Worm (Caenorhabditis elegans) whole organism, early embryonic: ENCODE results near the gene C05G5.2.

Experiments
- aly-1 ChIP-seq: sonication (generic microtip); optimal IDR thresholded peaks from 2 replicates; lab custom pipeline; 2016; ENCODE audit warnings: missing genetic modification characterization, missing compliant biosample characterization
- ama-1 ChIP-seq: fragments of 150-350 bp; optimal IDR thresholded peaks from 2 replicates; lab custom pipeline; 2014
- ceh-13 ChIP-seq: fragments of 200-800 bp; sonication (Bioruptor generic); optimal IDR thresholded peaks from 2 replicates; lab custom pipeline; 2018; ENCODE audit warnings: mild to moderate bottlenecking, missing genetic modification characterization, missing compliant biosample characterization
- flt-1 ChIP-seq: fragments of 200-800 bp; sonication (Bioruptor generic); IDR thresholded peaks from 2 replicates; pipeline ENCODE4 v1.3.6; 2022; ENCODE audit warnings: missing genetic modification characterization, missing compliant biosample characterization
- hmg-4 ChIP-seq: fragments of 200-800 bp; sonication (Bioruptor generic); optimal IDR thresholded peaks from 2 replicates; lab custom pipeline; 2018; ENCODE audit warnings: mild to moderate bottlenecking, missing genetic modification characterization, missing compliant biosample characterization
- pes-1 ChIP-seq: fragments of 200-800 bp; sonication (Bioruptor generic); IDR thresholded peaks from 2 replicates; pipeline ENCODE4 v1.3.6; 2022; ENCODE audit warnings: missing genetic modification reagents, missing genetic modification characterization, missing compliant biosample characterization
- tbx-11 ChIP-seq: fragments of 200-800 bp; sonication (Bioruptor generic); IDR thresholded peaks from 2 replicates; pipeline ENCODE4 v1.3.6; 2022; ENCODE audit warnings: missing genetic modification characterization, missing compliant biosample characterization

DNA sequence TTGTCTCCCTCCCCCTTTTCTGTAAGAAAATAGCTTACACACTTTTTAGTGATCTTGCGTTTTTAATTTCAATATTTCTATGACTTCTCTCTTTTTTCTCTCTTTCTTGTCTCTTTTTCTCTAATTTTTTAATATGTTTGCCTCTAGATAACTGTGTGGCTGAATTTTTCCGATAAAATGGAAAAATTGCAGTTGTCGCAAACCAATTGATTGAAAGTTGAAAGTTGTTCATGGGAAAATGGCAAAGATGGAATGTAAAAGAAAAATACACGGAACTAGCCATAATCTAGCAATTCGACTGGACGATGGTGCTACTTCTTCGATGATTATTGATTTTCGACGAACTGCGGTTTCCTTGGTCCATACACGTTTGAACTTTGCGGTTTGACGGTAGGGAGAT, 8.7 kb downstream of the C05G5.2 start:
- TF ChIP-seq hmg-4 (GFP tag; lab: Kevin White, UChicago) (no peak), aly-1 (tag; lab: Kevin White, UChicago) (no peak), ceh-13 (GFP tag; lab: Kevin White, UChicago) (no peak), ama-1 (lab: Kevin White, UChicago) (no peak), tbx-11 (GFP tag; lab: Robert Waterston, UW) (no peak), flt-1 (GFP tag; lab: Robert Waterston, UW) (no peak), pes-1 (GFP tag; lab: Robert Waterston, UW) (no peak)
